Worm (Caenorhabditis elegans) whole organism, L4 larva: ENCODE results near the gene Y44A6D.6.

Experiments used
- F44E2.7 ChIP-seq: fragments of 200-800 bp; sonication (Bioruptor generic); IDR thresholded peaks from 2 replicates; pipeline ENCODE4 v2.1.2; 2022; ENCODE audit warnings: missing genetic modification characterization, missing compliant biosample characterization
- F49E8.2 ChIP-seq: sonication (generic microtip); optimal IDR thresholded peaks from 2 replicates; lab custom pipeline; 2016; ENCODE audit warnings: missing compliant biosample characterization, mild to moderate bottlenecking, missing genetic modification characterization, borderline replicate concordance
- Y5F2A.4 ChIP-seq: fragments of 200-800 bp; sonication (Bioruptor generic); optimal IDR thresholded peaks from 2 replicates; lab custom pipeline; 2018; ENCODE audit warnings: mild to moderate bottlenecking, missing genetic modification characterization, missing compliant biosample characterization
- aha-1 ChIP-seq: fragments of 150-350 bp; peaks from one replicate; lab custom pipeline; 2014; ENCODE audit warnings: missing biosample characterization, missing genetic modification characterization
- arid-1 ChIP-seq: fragments of 200-800 bp; sonication (Bioruptor generic); conservative IDR thresholded peaks from 2 replicates; pipeline ENCODE4 v1.3.6; 2022; ENCODE audit warnings: missing genetic modification reagents, missing genetic modification characterization, missing compliant biosample characterization
- ceh-20 ChIP-seq: fragments of 200-800 bp; sonication (Bioruptor generic); IDR thresholded peaks from 2 replicates; pipeline ENCODE4 v1.3.6; 2022; ENCODE audit warnings: missing genetic modification reagents, missing genetic modification characterization, missing compliant biosample characterization
- ceh-28 ChIP-seq: fragments of 150-350 bp; optimal IDR thresholded peaks from 2 replicates; lab custom pipeline; 2014; ENCODE audit warnings: missing biosample characterization, missing genetic modification reagents, missing genetic modification characterization
- ceh-62 ChIP-seq: sonication (generic microtip); optimal IDR thresholded peaks from 2 replicates; lab custom pipeline; 2017; ENCODE audit warnings: missing biosample characterization, missing genetic modification characterization
- ces-1 ChIP-seq: fragments of 150-350 bp; sonication (generic microtip); optimal IDR thresholded peaks from 4 replicates; lab custom pipeline; 2014; ENCODE audit warnings: missing biosample characterization, missing genetic modification reagents, missing genetic modification characterization
- ctbp-1 ChIP-seq: fragments of 200-800 bp; sonication (Bioruptor generic); IDR thresholded peaks from 2 replicates; pipeline ENCODE4 v1.3.6; 2022; ENCODE audit warnings: missing genetic modification reagents, missing genetic modification characterization, missing compliant biosample characterization
- daf-8 ChIP-seq: fragments of 200-800 bp; sonication (Bioruptor generic); IDR thresholded peaks from 2 replicates; pipeline ENCODE4 v1.3.6; 2022; ENCODE audit warnings: missing genetic modification characterization, missing compliant biosample characterization
- dmd-9 ChIP-seq: fragments of 200-800 bp; sonication (Bioruptor generic); IDR thresholded peaks from 2 replicates; pipeline ENCODE4 v1.3.6; 2022; ENCODE audit warnings: missing genetic modification reagents, missing genetic modification characterization, missing compliant biosample characterization
- duxl-1 ChIP-seq: sonication (generic microtip); optimal IDR thresholded peaks from 2 replicates; lab custom pipeline; 2016; ENCODE audit warnings: mild to moderate bottlenecking, missing genetic modification characterization, moderate library complexity, missing compliant biosample characterization; ENCODE audit not compliant: poor library complexity
- egl-43 ChIP-seq: fragments of 200-800 bp; sonication (Bioruptor generic); IDR thresholded peaks from 2 replicates; pipeline ENCODE4 v1.3.6; 2022; ENCODE audit warnings: missing genetic modification reagents, missing genetic modification characterization, missing compliant biosample characterization
- fos-1 ChIP-seq: fragments of 150-350 bp; optimal IDR thresholded peaks from 2 replicates; lab custom pipeline; 2014; ENCODE audit warnings: missing biosample characterization, missing genetic modification characterization
- hif-1 ChIP-seq, 2 experiments: sonication (generic microtip); optimal IDR thresholded peaks; 2 replicates each; lab custom pipeline; 2016 to 2017; ENCODE audit warnings: missing compliant biosample characterization in 2 of 2, missing genetic modification characterization in 2 of 2, missing genetic modification reagents in 2 of 2, missing genotype in 2 of 2, mild to moderate bottlenecking in 1 of 2
- jun-1 ChIP-seq: fragments of 150-350 bp; optimal IDR thresholded peaks from 2 replicates; lab custom pipeline; 2014; ENCODE audit warnings: missing biosample characterization, missing genetic modification reagents, missing genetic modification characterization
- lin-29 ChIP-seq: fragments of 200-800 bp; sonication (Bioruptor generic); IDR thresholded peaks from 2 replicates; pipeline ENCODE4 v1.3.6; 2022; ENCODE audit warnings: missing genetic modification reagents, missing genetic modification characterization, missing compliant biosample characterization
- lin-39 ChIP-seq: fragments of 150-350 bp; optimal IDR thresholded peaks from 2 replicates; lab custom pipeline; 2014; ENCODE audit warnings: missing biosample characterization, missing genetic modification reagents, missing genetic modification characterization
- mdt-29 ChIP-seq: fragments of 200-800 bp; sonication (Bioruptor generic); IDR thresholded peaks from 2 replicates; pipeline ENCODE4 v1.3.6; 2022; ENCODE audit warnings: missing genetic modification reagents, missing genetic modification characterization, missing compliant biosample characterization
- mep-1 ChIP-seq: fragments of 150-350 bp; sonication (generic microtip); optimal IDR thresholded peaks from 3 replicates; lab custom pipeline; 2014; ENCODE audit warnings: missing biosample characterization, missing genetic modification characterization
- mes-2 ChIP-seq: sonication (generic microtip); optimal IDR thresholded peaks from 2 replicates; lab custom pipeline; 2016; ENCODE audit warnings: missing genotype, mild to moderate bottlenecking, missing genetic modification characterization, missing compliant biosample characterization; ENCODE audit not compliant: poor library complexity, severe bottlenecking
- nhr-10 ChIP-seq: fragments of 150-350 bp; optimal IDR thresholded peaks from 2 replicates; lab custom pipeline; 2014; ENCODE audit warnings: missing biosample characterization, missing genetic modification characterization
- nhr-111 ChIP-seq: fragments of 200-800 bp; sonication (Bioruptor generic); optimal IDR thresholded peaks from 2 replicates; lab custom pipeline; 2018; ENCODE audit warnings: mild to moderate bottlenecking, missing genetic modification characterization, missing compliant biosample characterization
- nhr-237 ChIP-seq: sonication (generic microtip); optimal IDR thresholded peaks from 2 replicates; lab custom pipeline; 2017; ENCODE audit warnings: missing biosample characterization, missing genetic modification characterization
- nhr-41 ChIP-seq: fragments of 200-800 bp; sonication (Bioruptor generic); IDR thresholded peaks from 2 replicates; pipeline ENCODE4 v1.3.6; 2022; ENCODE audit warnings: missing genetic modification reagents, missing genetic modification characterization, missing compliant biosample characterization
- nhr-42 ChIP-seq: fragments of 200-800 bp; sonication (Bioruptor generic); IDR thresholded peaks from 2 replicates; pipeline ENCODE4 v1.3.6; 2022; ENCODE audit warnings: missing genetic modification characterization, missing compliant biosample characterization
- pha-4 ChIP-seq, 2 experiments: fragments of 150-350 bp in 1 of 2; fragments of 200-800 bp in 1 of 2; sonication (Bioruptor generic) in 1 of 2; IDR thresholded peaks in 1 of 2; optimal IDR thresholded peaks in 1 of 2; 2 replicates each; pipeline versions ENCODE4 v1.3.6 to Lab custom; 2014 to 2022; ENCODE audit warnings: missing genetic modification characterization in 2 of 2, missing genetic modification reagents in 2 of 2, missing biosample characterization in 1 of 2, missing compliant biosample characterization in 1 of 2
- rbr-2 ChIP-seq: sonication (generic microtip); optimal IDR thresholded peaks from 2 replicates; lab custom pipeline; 2016; ENCODE audit warnings: missing genotype, missing genetic modification characterization, missing compliant biosample characterization
- sdz-12 ChIP-seq: fragments of 200-800 bp; sonication (Bioruptor generic); optimal IDR thresholded peaks from 2 replicates; lab custom pipeline; 2018; ENCODE audit warnings: mild to moderate bottlenecking, missing genetic modification characterization, missing compliant biosample characterization
- set-16 ChIP-seq: fragments of 200-800 bp; sonication (Bioruptor generic); IDR thresholded peaks from 2 replicates; pipeline ENCODE4 v1.3.6; 2022; ENCODE audit warnings: missing genetic modification reagents, missing genetic modification characterization, missing compliant biosample characterization
- snpc-1.2 ChIP-seq: fragments of 200-800 bp; sonication (Bioruptor generic); IDR thresholded peaks from 2 replicates; pipeline ENCODE4 v1.3.6; 2022; ENCODE audit warnings: missing genetic modification reagents, missing genetic modification characterization, missing compliant biosample characterization
- snpc-4 ChIP-seq: fragments of 150-350 bp; optimal IDR thresholded peaks from 2 replicates; lab custom pipeline; 2014; ENCODE audit warnings: missing biosample characterization, missing genetic modification characterization
- tag-97 ChIP-seq: fragments of 200-800 bp; sonication (Bioruptor generic); IDR thresholded peaks from 2 replicates; pipeline ENCODE4 v1.3.6; 2022; ENCODE audit warnings: missing genetic modification characterization, missing compliant biosample characterization
- unc-39 ChIP-seq: sonication (generic microtip); optimal IDR thresholded peaks from 2 replicates; lab custom pipeline; 2017; ENCODE audit warnings: missing biosample characterization, missing genetic modification characterization
- unc-62 ChIP-seq, 3 experiments: fragments of 150-350 bp in 1 of 3; sonication (generic microtip); optimal IDR thresholded peaks in 2 of 3; peaks in 1 of 3; 1 replicate in 1 of 3; 2 replicates in 2 of 3; lab custom pipeline; 2014 to 2017; ENCODE audit warnings: missing biosample characterization in 3 of 3, missing genetic modification characterization in 3 of 3, missing genetic modification reagents in 3 of 3, missing genotype in 1 of 3
- zfp-2 ChIP-seq: sonication (generic microtip); optimal IDR thresholded peaks from 2 replicates; lab custom pipeline; 2016; ENCODE audit warnings: mild to moderate bottlenecking, missing genetic modification characterization, missing compliant biosample characterization
- zfp-3 ChIP-seq: fragments of 200-800 bp; sonication (Bioruptor generic); conservative IDR thresholded peaks from 2 replicates; pipeline ENCODE4 v1.3.6; 2022; ENCODE audit warnings: missing genetic modification reagents, missing genetic modification characterization, missing compliant biosample characterization
- zip-11 ChIP-seq: fragments of 200-800 bp; sonication (Bioruptor generic); IDR thresholded peaks from 2 replicates; pipeline ENCODE4 v1.3.6; 2022; ENCODE audit warnings: missing genetic modification characterization, missing compliant biosample characterization
- ztf-11 ChIP-seq: fragments of 150-350 bp; optimal IDR thresholded peaks from 2 replicates; lab custom pipeline; 2014; ENCODE audit warnings: missing biosample characterization, missing genetic modification characterization

Gene Y44A6D.6

DNA sequence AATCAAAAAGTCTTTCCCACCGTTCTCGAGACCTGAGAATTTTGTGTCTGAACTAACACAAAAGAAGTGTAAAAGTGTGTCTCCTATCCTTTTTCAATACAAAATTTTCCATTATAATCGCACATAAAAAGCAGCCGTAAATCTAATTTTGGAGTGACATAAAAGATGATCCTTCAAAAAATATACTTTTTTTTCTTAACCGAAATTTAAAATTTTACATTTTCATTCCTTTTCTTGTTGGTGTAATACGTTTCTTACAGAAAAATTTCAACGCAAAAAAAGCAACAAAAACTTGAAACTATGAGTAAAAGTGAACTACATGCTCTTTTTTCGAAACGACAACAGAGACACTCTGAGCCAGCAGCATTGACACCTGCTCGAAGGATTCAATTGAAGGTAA is at the start of gene Y44A6D.6:
Gene Y44A6D.6 (plus strand): TSS at position 301 of the 400 bp plus-strand sequence.
- TF ChIP-seq zfp-2 (tag; lab: Kevin White, UChicago) (no peak), ctbp-1 (GFP tag; lab: Robert Waterston, UW) (no peak), tag-97 (no peak), zfp-3 (GFP tag; lab: Robert Waterston, UW) (no peak), lin-39 (tag; lab: Kevin White, UChicago) (no peak), ceh-20 (GFP tag; lab: Robert Waterston, UW) (no peak)

DNA sequence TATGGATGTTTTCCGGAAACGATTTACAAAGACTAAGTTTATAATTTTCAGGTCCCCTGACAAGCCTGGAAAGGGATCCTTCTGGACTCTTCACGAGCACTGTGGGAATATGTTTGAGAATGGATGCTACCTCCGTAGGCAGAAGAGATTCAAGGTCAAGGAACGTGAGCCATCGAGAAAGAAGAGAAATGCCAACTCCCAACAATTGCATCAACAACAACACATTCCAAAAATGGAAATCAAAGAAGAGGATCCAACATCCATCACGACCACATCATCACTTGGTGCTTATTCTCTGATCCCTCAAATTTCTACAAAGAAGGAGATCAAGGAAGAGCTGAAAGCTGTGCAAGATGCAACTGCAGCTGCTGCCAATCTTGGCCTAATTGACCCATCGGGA is 49.0 kb upstream of the Y44A6D.6 start:
- no peak for TF ChIP-seq hif-1 (tag; optimal IDR thresholded peaks at IDR 0.05; lab: Kevin White, UChicago)
- no peak for TF ChIP-seq unc-39 (tag; lab: Kevin White, UChicago)
- no peak for TF ChIP-seq F44E2.7 (GFP tag; lab: Robert Waterston, UW)
- TF ChIP-seq nhr-111 (GFP tag; lab: Kevin White, UChicago), result no peak
- TF ChIP-seq mep-1 (tag; lab: Kevin White, UChicago), result no peak
- TF ChIP-seq rbr-2 (tag; lab: Kevin White, UChicago), result no peak
- TF ChIP-seq egl-43 (GFP tag; lab: Robert Waterston, UW), result 0 out of 2 replicates have a peak, but pooled peaks have one; percentile 31
- TF ChIP-seq snpc-4 (tag; lab: Kevin White, UChicago), result no peak
- no peak for TF ChIP-seq set-16 (GFP tag; lab: Robert Waterston, UW)
- no peak for TF ChIP-seq Y5F2A.4 (GFP tag; lab: Kevin White, UChicago)
- TF ChIP-seq jun-1 (tag; lab: Kevin White, UChicago), result no peak
- no peak for TF ChIP-seq lin-29 (GFP tag; lab: Robert Waterston, UW)
- TF ChIP-seq aha-1 (tag; lab: Kevin White, UChicago), result peak; percentile 95
- TF ChIP-seq sdz-12 (GFP tag; lab: Kevin White, UChicago), result no peak
- TF ChIP-seq fos-1 (tag; lab: Kevin White, UChicago), result no peak
- peak in 1 of 2 experiments; percentile 90 for TF ChIP-seq unc-62 (GFP tag; optimal IDR thresholded peaks at IDR 0.05 in 1 of 2; lab: Kevin White, UChicago)
- no peak for TF ChIP-seq unc-62 (tag; optimal IDR thresholded peaks at IDR 0.05; lab: Kevin White, UChicago)
- no peak for TF ChIP-seq ztf-11 (tag; lab: Kevin White, UChicago)

DNA sequence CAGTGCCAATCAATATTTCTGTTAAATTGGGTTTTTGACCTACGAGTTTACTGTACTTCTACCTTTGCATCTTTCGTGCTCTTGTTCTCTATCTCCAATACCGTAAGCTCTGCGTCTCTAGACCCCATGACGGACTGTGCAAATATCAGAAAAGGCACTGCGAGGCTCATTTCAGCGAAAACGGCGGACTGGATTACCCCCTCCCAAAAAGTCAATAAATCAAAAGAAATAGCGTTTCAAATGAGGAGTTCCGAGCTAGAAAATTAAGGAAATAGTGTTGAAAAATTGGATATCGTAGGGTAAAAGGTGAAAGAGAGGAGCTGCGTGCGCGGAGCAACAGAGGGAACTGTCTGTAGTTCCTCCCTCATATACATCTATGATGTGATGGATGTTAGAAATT is 45.4 kb upstream of the Y44A6D.6 start:
- TF ChIP-seq arid-1 (no peak), F49E8.2 (tag; lab: Kevin White, UChicago) (no peak), nhr-41 (no peak), pha-4 (GFP tag; IDR thresholded peaks at IDR 0.05; lab: Robert Waterston, UW) (no peak; the same call in 1 of the 2 replicates), pha-4 (tag; optimal IDR thresholded peaks at IDR 0.05; lab: Kevin White, UChicago) (peak; percentile 99)
- TF ChIP-seq, all 104 proteins: peak for 1

DNA sequence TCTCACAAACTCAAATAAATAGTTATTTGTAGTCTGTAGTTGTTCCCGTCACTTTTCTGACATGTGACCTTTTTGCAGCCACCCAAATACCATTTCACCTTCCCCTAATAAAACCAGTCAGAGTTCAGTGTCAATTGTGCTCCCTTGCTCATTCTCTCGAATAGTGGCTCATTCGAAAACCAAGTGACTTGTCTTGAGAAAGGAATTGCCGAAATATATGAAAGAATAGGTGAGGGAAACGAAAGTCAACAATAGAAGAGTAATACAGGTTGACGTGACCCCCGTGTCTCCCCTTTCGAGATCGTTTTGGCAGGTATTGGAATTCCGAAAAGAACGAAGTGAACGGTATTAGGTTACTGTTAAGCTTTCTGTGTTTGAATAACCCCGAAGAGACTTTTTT is 43.9 kb upstream of the Y44A6D.6 start:
- TF ChIP-seq snpc-1.2, result no peak
- TF ChIP-seq pha-4 (GFP tag; IDR thresholded peaks at IDR 0.05; lab: Robert Waterston, UW), result no peak
- TF ChIP-seq pha-4 (tag; optimal IDR thresholded peaks at IDR 0.05; lab: Kevin White, UChicago), result peak; percentile 69
- TF ChIP-seq daf-8 (GFP tag; lab: Robert Waterston, UW), result no peak
- TF ChIP-seq ceh-62 (tag; lab: Kevin White, UChicago), result no peak

DNA sequence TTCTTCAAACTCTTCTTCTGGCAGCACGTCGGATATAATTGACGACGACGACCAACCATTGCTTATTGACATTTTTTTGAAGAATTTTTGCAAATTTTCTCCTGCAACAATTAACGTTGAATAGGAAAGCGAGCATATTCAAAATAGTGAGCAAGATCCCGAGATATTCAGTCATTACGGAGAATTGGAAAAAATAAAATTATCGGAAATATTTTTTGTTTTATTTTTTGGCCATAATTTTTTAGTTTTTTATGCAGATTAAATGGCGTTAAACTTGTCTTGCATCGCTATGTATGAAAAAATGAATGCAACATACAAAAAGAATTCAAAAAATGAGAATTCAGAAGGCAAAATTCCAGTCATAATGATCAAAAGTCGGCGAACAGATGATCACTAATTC is 37.1 kb upstream of the Y44A6D.6 start, which contains the start of gene elp-1:
Gene elp-1 (minus strand): TSS at position 101 of the 400 bp plus-strand sequence.
- TF ChIP-seq fos-1 (tag; lab: Kevin White, UChicago), result no peak
- TF ChIP-seq nhr-237, result no peak
- TF ChIP-seq mdt-29, result no peak
- no peak for TF ChIP-seq nhr-42 (GFP tag; lab: Robert Waterston, UW)
- TF ChIP-seq mes-2 (tag; lab: Kevin White, UChicago), result no peak
- no peak for TF ChIP-seq ces-1 (GFP tag; lab: Kevin White, UChicago)
- TF ChIP-seq nhr-10 (tag; lab: Kevin White, UChicago), result no peak
- TF ChIP-seq dmd-9, result no peak
- no peak for TF ChIP-seq ctbp-1 (GFP tag; lab: Robert Waterston, UW)
- no peak for TF ChIP-seq zip-11
- TF ChIP-seq nhr-111 (GFP tag; lab: Kevin White, UChicago), result no peak
- no peak for TF ChIP-seq ceh-28 (tag; lab: Kevin White, UChicago)
- no peak for TF ChIP-seq duxl-1 (tag; lab: Kevin White, UChicago)
